Worm (Caenorhabditis elegans) whole organism, L4 larva: ENCODE data around the gene C49F8.15.

ENCODE experiments used
- F37D6.2 ChIP-seq: sonication (generic microtip); optimal IDR thresholded peaks from 2 replicates; lab custom pipeline; 2016; ENCODE audit warnings: mild to moderate bottlenecking, missing genetic modification characterization, missing compliant biosample characterization
- T26A8.4 ChIP-seq: fragments of 200-800 bp; sonication (Bioruptor generic); IDR thresholded peaks from 2 replicates; pipeline ENCODE4 v1.3.6; 2022; ENCODE audit warnings: missing genetic modification characterization, missing compliant biosample characterization
- aha-1 ChIP-seq: fragments of 150-350 bp; peaks from one replicate; lab custom pipeline; 2014; ENCODE audit warnings: missing biosample characterization, missing genetic modification characterization
- arid-1 ChIP-seq: fragments of 200-800 bp; sonication (Bioruptor generic); conservative IDR thresholded peaks from 2 replicates; pipeline ENCODE4 v1.3.6; 2022; ENCODE audit warnings: missing genetic modification reagents, missing genetic modification characterization, missing compliant biosample characterization
- ceh-20 ChIP-seq: fragments of 200-800 bp; sonication (Bioruptor generic); IDR thresholded peaks from 2 replicates; pipeline ENCODE4 v1.3.6; 2022; ENCODE audit warnings: missing genetic modification reagents, missing genetic modification characterization, missing compliant biosample characterization
- ces-1 ChIP-seq: fragments of 150-350 bp; sonication (generic microtip); optimal IDR thresholded peaks from 4 replicates; lab custom pipeline; 2014; ENCODE audit warnings: missing biosample characterization, missing genetic modification reagents, missing genetic modification characterization
- cey-2 ChIP-seq: sonication (generic microtip); optimal IDR thresholded peaks from 3 replicates; lab custom pipeline; 2017; ENCODE audit warnings: missing genetic modification characterization, mild to moderate bottlenecking, missing compliant biosample characterization, antibody characterized with exemption, borderline replicate concordance; ENCODE audit not compliant: insufficient read depth
- ctbp-1 ChIP-seq: fragments of 200-800 bp; sonication (Bioruptor generic); IDR thresholded peaks from 2 replicates; pipeline ENCODE4 v1.3.6; 2022; ENCODE audit warnings: missing genetic modification reagents, missing genetic modification characterization, missing compliant biosample characterization
- daf-16 ChIP-seq, 3 experiments: sonication (generic microtip); optimal IDR thresholded peaks; 2 replicates each; lab custom pipeline; 2016 to 2017; ENCODE audit warnings: missing genetic modification characterization in 3 of 3, missing genetic modification reagents in 3 of 3, mild to moderate bottlenecking in 2 of 3, missing compliant biosample characterization in 2 of 3, missing biosample characterization in 1 of 3, moderate library complexity in 1 of 3
- daf-8 ChIP-seq: fragments of 200-800 bp; sonication (Bioruptor generic); IDR thresholded peaks from 2 replicates; pipeline ENCODE4 v1.3.6; 2022; ENCODE audit warnings: missing genetic modification characterization, missing compliant biosample characterization
- dmd-6 ChIP-seq: fragments of 200-800 bp; sonication (Bioruptor generic); IDR thresholded peaks from 2 replicates; pipeline ENCODE4 v1.3.6; 2022; ENCODE audit warnings: missing genetic modification reagents, missing genetic modification characterization, missing compliant biosample characterization
- dpl-1 ChIP-seq: fragments of 150-350 bp; optimal IDR thresholded peaks from 2 replicates; lab custom pipeline; 2014; ENCODE audit warnings: missing biosample characterization, missing genetic modification reagents, missing genetic modification characterization
- duxl-1 ChIP-seq: sonication (generic microtip); optimal IDR thresholded peaks from 2 replicates; lab custom pipeline; 2016; ENCODE audit warnings: mild to moderate bottlenecking, missing genetic modification characterization, moderate library complexity, missing compliant biosample characterization; ENCODE audit not compliant: poor library complexity
- dve-1 ChIP-seq: sonication (generic microtip); optimal IDR thresholded peaks from 2 replicates; lab custom pipeline; 2017; ENCODE audit warnings: antibody characterized with exemption, mild to moderate bottlenecking, missing genetic modification characterization, missing compliant biosample characterization; ENCODE audit not compliant: insufficient read depth
- gei-8 ChIP-seq: fragments of 200-800 bp; sonication (Bioruptor generic); optimal IDR thresholded peaks from 2 replicates; lab custom pipeline; 2018; ENCODE audit warnings: mild to moderate bottlenecking, missing genetic modification characterization, missing compliant biosample characterization
- hif-1 ChIP-seq, 2 experiments: sonication (generic microtip); optimal IDR thresholded peaks; 2 replicates each; lab custom pipeline; 2016 to 2017; ENCODE audit warnings: missing compliant biosample characterization in 2 of 2, missing genetic modification characterization in 2 of 2, missing genetic modification reagents in 2 of 2, missing genotype in 2 of 2, mild to moderate bottlenecking in 1 of 2
- hlh-11 ChIP-seq: fragments of 200-800 bp; sonication (Bioruptor generic); optimal IDR thresholded peaks from 2 replicates; lab custom pipeline; 2018; ENCODE audit warnings: mild to moderate bottlenecking, missing genetic modification characterization, missing compliant biosample characterization
- hlh-30 ChIP-seq: sonication (generic microtip); optimal IDR thresholded peaks from 2 replicates; lab custom pipeline; 2017; ENCODE audit warnings: antibody characterized with exemption, mild to moderate bottlenecking, missing genetic modification characterization, missing compliant biosample characterization; ENCODE audit not compliant: insufficient read depth
- hmg-1.1 ChIP-seq: fragments of 200-800 bp; sonication (Bioruptor generic); IDR thresholded peaks from 2 replicates; pipeline ENCODE4 v1.3.6; 2022; ENCODE audit warnings: missing genetic modification reagents, missing genetic modification characterization, missing compliant biosample characterization
- lin-1 ChIP-seq: fragments of 200-800 bp; sonication (Bioruptor generic); IDR thresholded peaks from 2 replicates; pipeline ENCODE4 v1.3.6; 2022; ENCODE audit warnings: missing genetic modification reagents, missing genetic modification characterization, missing compliant biosample characterization
- lin-29 ChIP-seq: fragments of 200-800 bp; sonication (Bioruptor generic); IDR thresholded peaks from 2 replicates; pipeline ENCODE4 v1.3.6; 2022; ENCODE audit warnings: missing genetic modification reagents, missing genetic modification characterization, missing compliant biosample characterization
- lin-38 ChIP-seq: fragments of 200-800 bp; sonication (Bioruptor generic); IDR thresholded peaks from 2 replicates; pipeline ENCODE4 v1.3.6; 2022; ENCODE audit warnings: missing genetic modification reagents, missing genetic modification characterization, missing compliant biosample characterization
- lsy-2 ChIP-seq, 2 experiments: fragments of 150-350 bp in 1 of 2; sonication (generic microtip) in 1 of 2; optimal IDR thresholded peaks; 2 replicates each; lab custom pipeline; 2014 to 2017; ENCODE audit warnings: missing biosample characterization in 2 of 2, missing genetic modification characterization in 2 of 2
- madf-9 ChIP-seq: fragments of 200-800 bp; sonication (Bioruptor generic); conservative IDR thresholded peaks from 2 replicates; pipeline ENCODE4 v1.3.6; 2022; ENCODE audit warnings: missing genetic modification reagents, missing genetic modification characterization, missing compliant biosample characterization
- mdl-1 ChIP-seq, 2 experiments: fragments of 150-350 bp in 1 of 2; sonication (generic microtip) in 1 of 2; optimal IDR thresholded peaks; 2 replicates each; lab custom pipeline; 2014 to 2017; ENCODE audit warnings: missing biosample characterization in 2 of 2, missing genetic modification characterization in 2 of 2
- mep-1 ChIP-seq: fragments of 150-350 bp; sonication (generic microtip); optimal IDR thresholded peaks from 3 replicates; lab custom pipeline; 2014; ENCODE audit warnings: missing biosample characterization, missing genetic modification characterization
- mes-2 ChIP-seq: sonication (generic microtip); optimal IDR thresholded peaks from 2 replicates; lab custom pipeline; 2016; ENCODE audit warnings: missing genotype, mild to moderate bottlenecking, missing genetic modification characterization, missing compliant biosample characterization; ENCODE audit not compliant: poor library complexity, severe bottlenecking
- mxl-2 ChIP-seq: fragments of 200-800 bp; sonication (Bioruptor generic); conservative IDR thresholded peaks from 2 replicates; pipeline ENCODE4 v1.3.6; 2022; ENCODE audit warnings: missing genetic modification reagents, missing genetic modification characterization, missing compliant biosample characterization
- mxl-3 ChIP-seq: fragments of 200-800 bp; sonication (Bioruptor generic); optimal IDR thresholded peaks from 2 replicates; lab custom pipeline; 2018; ENCODE audit warnings: mild to moderate bottlenecking, missing genetic modification characterization, missing compliant biosample characterization
- nhr-10 ChIP-seq: fragments of 150-350 bp; optimal IDR thresholded peaks from 2 replicates; lab custom pipeline; 2014; ENCODE audit warnings: missing biosample characterization, missing genetic modification characterization
- nhr-102 ChIP-seq: sonication (generic microtip); optimal IDR thresholded peaks from 2 replicates; lab custom pipeline; 2016; ENCODE audit warnings: mild to moderate bottlenecking, missing genetic modification characterization, moderate library complexity, missing compliant biosample characterization
- nhr-11 ChIP-seq: fragments of 150-350 bp; optimal IDR thresholded peaks from 2 replicates; lab custom pipeline; 2014; ENCODE audit warnings: missing biosample characterization, missing genetic modification characterization
- nhr-25 ChIP-seq: sonication (generic microtip); optimal IDR thresholded peaks from 2 replicates; lab custom pipeline; 2017; ENCODE audit warnings: missing genetic modification characterization, mild to moderate bottlenecking, missing compliant biosample characterization, antibody characterized with exemption, moderate library complexity, borderline replicate concordance; ENCODE audit not compliant: insufficient read depth
- nhr-28 ChIP-seq: fragments of 150-350 bp; optimal IDR thresholded peaks from 2 replicates; lab custom pipeline; 2014; ENCODE audit warnings: missing biosample characterization, missing genetic modification characterization
- nhr-41 ChIP-seq: fragments of 200-800 bp; sonication (Bioruptor generic); IDR thresholded peaks from 2 replicates; pipeline ENCODE4 v1.3.6; 2022; ENCODE audit warnings: missing genetic modification reagents, missing genetic modification characterization, missing compliant biosample characterization
- nhr-48 ChIP-seq: sonication (generic microtip); optimal IDR thresholded peaks from 2 replicates; lab custom pipeline; 2016; ENCODE audit warnings: mild to moderate bottlenecking, missing genetic modification characterization, missing compliant biosample characterization
- nhr-6 ChIP-seq: fragments of 150-350 bp; optimal IDR thresholded peaks from 2 replicates; lab custom pipeline; 2014; ENCODE audit warnings: missing biosample characterization, missing genetic modification characterization
- nhr-77 ChIP-seq: fragments of 150-350 bp; optimal IDR thresholded peaks from 2 replicates; lab custom pipeline; 2014; ENCODE audit warnings: missing biosample characterization, missing genetic modification characterization
- php-3 ChIP-seq: fragments of 200-800 bp; sonication (Bioruptor generic); IDR thresholded peaks from 2 replicates; pipeline ENCODE4 v1.3.6; 2022; ENCODE audit warnings: missing genetic modification reagents, missing genetic modification characterization, missing compliant biosample characterization
- pqm-1 ChIP-seq: sonication (generic microtip); optimal IDR thresholded peaks from 2 replicates; lab custom pipeline; 2017; ENCODE audit warnings: missing biosample characterization, missing genetic modification characterization
- saeg-2 ChIP-seq: fragments of 200-800 bp; sonication (Bioruptor generic); IDR thresholded peaks from 2 replicates; pipeline ENCODE4 v1.3.6; 2022; ENCODE audit warnings: missing genetic modification reagents, missing genetic modification characterization, missing compliant biosample characterization
- vab-7 ChIP-seq: fragments of 200-800 bp; sonication (Bioruptor generic); IDR thresholded peaks from 2 replicates; pipeline ENCODE4 v1.3.6; 2022; ENCODE audit warnings: missing genetic modification reagents, missing genetic modification characterization, missing compliant biosample characterization
- zag-1 ChIP-seq: fragments of 150-350 bp; optimal IDR thresholded peaks from 2 replicates; lab custom pipeline; 2014; ENCODE audit warnings: missing biosample characterization, missing genetic modification characterization
- zfp-3 ChIP-seq: fragments of 200-800 bp; sonication (Bioruptor generic); conservative IDR thresholded peaks from 2 replicates; pipeline ENCODE4 v1.3.6; 2022; ENCODE audit warnings: missing genetic modification reagents, missing genetic modification characterization, missing compliant biosample characterization
- ztf-7 ChIP-seq: fragments of 150-350 bp; optimal IDR thresholded peaks from 2 replicates; lab custom pipeline; 2014; ENCODE audit warnings: missing biosample characterization, missing genetic modification characterization

The C49F8.15 gene

DNA sequence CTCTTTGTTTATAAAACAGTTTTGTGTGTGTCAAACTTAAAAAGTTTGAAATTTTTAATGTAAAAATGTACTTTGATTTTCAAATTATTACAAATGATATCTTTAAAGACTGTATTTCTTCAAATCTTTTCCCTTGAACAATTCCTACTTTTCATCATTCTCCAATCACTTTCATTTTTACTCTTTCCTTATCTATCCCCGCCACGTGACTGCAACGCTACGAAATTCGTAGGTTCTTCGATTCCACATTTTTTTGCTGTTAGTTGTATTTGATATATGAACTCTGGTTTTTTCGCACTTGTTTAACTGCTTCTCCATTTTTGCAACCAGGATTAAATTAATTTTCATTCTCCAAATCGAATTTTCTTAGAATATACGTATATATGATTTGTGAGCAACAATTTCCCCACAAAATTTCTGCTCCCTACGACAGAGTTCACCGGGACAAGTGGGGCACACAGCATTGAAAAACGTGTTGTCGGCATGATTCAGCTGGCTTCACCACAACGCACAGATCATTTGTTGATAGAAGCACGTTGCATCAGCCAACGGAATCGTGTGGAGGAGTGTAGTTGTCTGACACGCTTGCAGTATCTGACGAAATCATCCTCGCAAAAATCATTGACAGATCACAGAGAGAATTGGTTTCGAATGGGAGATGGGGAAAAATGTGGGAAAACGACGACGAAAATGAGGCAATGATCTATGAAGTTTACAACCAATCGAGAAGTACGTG is 7.5 kb downstream of the C49F8.15 start (continued):
- TF ChIP-seq zfp-3 (GFP tag; lab: Robert Waterston, UW), result no peak
- no peak for TF ChIP-seq dpl-1 (GFP tag; lab: Kevin White, UChicago)
- TF ChIP-seq mes-2 (tag; lab: Kevin White, UChicago), result peak; percentile 23
- TF ChIP-seq arid-1 (GFP tag; lab: Robert Waterston, UW), result no peak
- TF ChIP-seq madf-9 (GFP tag; lab: Robert Waterston, UW), result no peak
- TF ChIP-seq, all 104 proteins: peak for 25

DNA sequence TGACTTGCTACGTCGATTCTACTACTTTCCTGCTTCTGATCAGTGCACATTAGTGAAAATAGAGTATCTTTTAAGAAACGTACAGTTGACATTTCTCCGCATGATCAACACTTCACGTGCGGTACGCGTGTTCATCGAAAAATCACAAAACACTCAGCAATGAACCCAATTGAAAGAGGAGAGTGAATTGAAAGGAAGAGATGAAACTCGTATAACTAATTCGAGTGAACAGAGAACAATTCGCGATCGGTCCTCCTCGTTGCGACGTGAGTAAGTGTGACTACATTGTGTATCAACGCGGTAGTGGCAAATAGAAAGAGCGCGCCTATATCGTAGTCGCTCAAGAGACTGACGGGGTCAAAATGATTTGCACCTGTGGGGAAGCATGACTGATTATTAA is 8.9 kb downstream of the C49F8.15 start:
- TF ChIP-seq daf-16 (GFP tag; optimal IDR thresholded peaks at IDR 0.05; lab: Kevin White, UChicago) (peak in 1 of 2 experiments; percentile 21), daf-16 (tag; optimal IDR thresholded peaks at IDR 0.05; lab: Kevin White, UChicago) (peak; percentile 76), hlh-11 (tag; lab: Kevin White, UChicago) (peak; percentile 92), nhr-11 (tag; lab: Kevin White, UChicago) (peak; percentile 57), saeg-2 (GFP tag; lab: Robert Waterston, UW) (0 out of 2 replicates have a peak, but pooled peaks have one; percentile 28), hif-1 (tag; optimal IDR thresholded peaks at IDR 0.05; lab: Kevin White, UChicago) (peak; percentile 18 to 75), nhr-28 (tag; lab: Kevin White, UChicago) (peak; percentile 92), nhr-77 (tag; lab: Kevin White, UChicago) (peak; percentile 79), mdl-1 (tag; optimal IDR thresholded peaks at IDR 0.05; lab: Kevin White, UChicago) (peak; percentile 39 to 85), zag-1 (no peak), nhr-25 (tag; lab: Kevin White, UChicago) (peak; percentile 57), F37D6.2 (no peak), ztf-7 (tag; lab: Kevin White, UChicago) (peak; percentile 41), nhr-41 (GFP tag; lab: Robert Waterston, UW) (0 out of 2 replicates have a peak, but pooled peaks have one; percentile 6), vab-7 (GFP tag; lab: Robert Waterston, UW) (no peak), cey-2 (tag; lab: Kevin White, UChicago) (peak; percentile 28), lsy-2 (tag; optimal IDR thresholded peaks at IDR 0.05; lab: Kevin White, UChicago) (peak; percentile 54 to 71), ceh-20 (GFP tag; lab: Robert Waterston, UW) (peak; percentile 34; the same call in 1 of the 2 replicates), dmd-6 (GFP tag; lab: Robert Waterston, UW) (peak; percentile 97), lin-38 (GFP tag; lab: Robert Waterston, UW) (no peak), mep-1 (tag; lab: Kevin White, UChicago) (peak; percentile 86), lin-1 (GFP tag; lab: Robert Waterston, UW) (0 out of 2 replicates have a peak, but pooled peaks have one; percentile 21), ctbp-1 (GFP tag; lab: Robert Waterston, UW) (no peak), nhr-6 (tag; lab: Kevin White, UChicago) (peak; percentile 55), hmg-1.1 (peak; percentile 15; the same call in 1 of the 2 replicates), daf-8 (GFP tag; lab: Robert Waterston, UW) (no peak), dve-1 (peak; percentile 90), mxl-3 (GFP tag; lab: Kevin White, UChicago) (peak; percentile 98), nhr-48 (tag; lab: Kevin White, UChicago) (peak; percentile 96), gei-8 (GFP tag; lab: Kevin White, UChicago) (peak; percentile 65), nhr-102 (tag; lab: Kevin White, UChicago) (peak; percentile 74), aha-1 (peak; percentile 97), php-3 (0 out of 2 replicates have a peak, but pooled peaks have one; percentile 36), ces-1 (GFP tag; lab: Kevin White, UChicago) (no peak), T26A8.4 (GFP tag; lab: Robert Waterston, UW) (peak; percentile 52), duxl-1 (tag; lab: Kevin White, UChicago) (peak; percentile 28), pqm-1 (no peak), lin-29 (GFP tag; lab: Robert Waterston, UW) (0 out of 2 replicates have a peak, but pooled peaks have one; percentile 30), nhr-10 (tag; lab: Kevin White, UChicago) (peak; percentile 80), hlh-30 (tag; lab: Kevin White, UChicago) (peak; percentile 94), mes-2 (tag; lab: Kevin White, UChicago) (peak; percentile 40), mxl-2 (GFP tag; lab: Robert Waterston, UW) (peak; percentile 99)
